Worm (Caenorhabditis elegans) whole organism, L3 larva: Measurements from ENCODE around the gene tra-1.

ENCODE experiments used
- aly-2 ChIP-seq: fragments of 150-350 bp; optimal IDR thresholded peaks from 2 replicates; lab custom pipeline; 2014; ENCODE audit warnings: missing biosample characterization, missing genetic modification characterization
- jun-1 ChIP-seq: fragments of 150-350 bp; optimal IDR thresholded peaks from 2 replicates; lab custom pipeline; 2014; ENCODE audit warnings: missing biosample characterization, missing genetic modification reagents, missing genetic modification characterization
- mdl-1 ChIP-seq: fragments of 150-350 bp; optimal IDR thresholded peaks from 2 replicates; lab custom pipeline; 2014; ENCODE audit warnings: missing biosample characterization, missing genetic modification characterization
- nhr-25 ChIP-seq: sonication (generic microtip); optimal IDR thresholded peaks from 2 replicates; lab custom pipeline; 2017; ENCODE audit warnings: missing biosample characterization, missing genetic modification characterization
- nhr-43 ChIP-seq: sonication (generic microtip); optimal IDR thresholded peaks from 2 replicates; lab custom pipeline; 2016; ENCODE audit warnings: mild to moderate bottlenecking, missing genetic modification characterization, missing compliant biosample characterization; ENCODE audit not compliant: poor library complexity, severe bottlenecking
- snpc-4 ChIP-seq: fragments of 150-350 bp; optimal IDR thresholded peaks from 2 replicates; lab custom pipeline; 2014; ENCODE audit warnings: missing biosample characterization, missing genetic modification characterization

DNA sequence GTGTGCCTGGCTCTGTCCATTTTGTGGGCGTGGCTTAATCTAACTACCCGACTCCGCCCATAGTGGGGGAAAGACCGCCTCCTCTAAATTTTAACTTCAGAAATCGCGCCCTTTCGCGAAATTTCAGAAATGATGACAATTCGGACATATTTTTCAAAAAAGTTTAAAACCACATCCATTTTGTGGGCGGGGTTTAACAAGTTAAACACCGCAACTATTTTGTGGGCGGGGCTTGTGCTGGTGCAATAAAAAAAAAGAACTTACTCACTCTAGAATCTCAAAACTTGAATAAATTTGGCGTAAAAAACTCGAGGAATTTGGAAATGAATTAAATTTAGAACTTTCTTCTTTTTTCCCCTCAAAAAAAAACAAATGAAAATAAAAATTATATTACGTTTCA lies 24.5 kb downstream of the tra-1 start:
- TF ChIP-seq snpc-4 (no peak), nhr-43 (tag; lab: Kevin White, UChicago) (no peak), aly-2 (tag; lab: Kevin White, UChicago) (no peak), jun-1 (tag; lab: Kevin White, UChicago) (no peak), mdl-1 (tag; lab: Kevin White, UChicago) (no peak), nhr-25 (tag; lab: Kevin White, UChicago) (no peak)
